Fruit fly (Drosophila melanogaster) whole organism, adult: ENCODE measurements around the gene Nrx-1.

Source experiments
- CG11617 ChIP-seq: fragments of 200-800 bp; sonication (Bioruptor generic); optimal IDR thresholded peaks from 2 replicates; lab custom pipeline; 2017; ENCODE audit warnings: mild to moderate bottlenecking, missing biosample characterization, missing genetic modification reagents, missing genetic modification characterization
- CG12768 ChIP-seq: fragments of 200-800 bp; sonication (Bioruptor generic); optimal IDR thresholded peaks from 2 replicates; lab custom pipeline; 2017; ENCODE audit warnings: missing biosample characterization, missing genetic modification characterization, mild to moderate bottlenecking, moderate library complexity, missing genetic modification reagents
- CG14711 ChIP-seq: fragments of 200-800 bp; sonication (Bioruptor generic); optimal IDR thresholded peaks from 2 replicates; lab custom pipeline; 2018; ENCODE audit warnings: missing biosample characterization, mild to moderate bottlenecking, missing genetic modification characterization, moderate library complexity
- CG33017 ChIP-seq: fragments of 200-800 bp; sonication (Bioruptor generic); optimal IDR thresholded peaks from 2 replicates; lab custom pipeline; 2018; ENCODE audit warnings: missing biosample characterization, mild to moderate bottlenecking, missing genetic modification characterization, moderate library complexity
- CG5204 ChIP-seq: fragments of 200-800 bp; sonication (Bioruptor generic); optimal IDR thresholded peaks from 2 replicates; lab custom pipeline; 2016; ENCODE audit warnings: missing biosample characterization, missing genetic modification characterization
- CG7045 ChIP-seq: fragments of 200-800 bp; sonication (Bioruptor generic); optimal IDR thresholded peaks from 2 replicates; lab custom pipeline; 2017; ENCODE audit warnings: missing biosample characterization, mild to moderate bottlenecking, missing genetic modification characterization
- CG7101 ChIP-seq: fragments of 200-800 bp; sonication (Bioruptor generic); optimal IDR thresholded peaks from 2 replicates; lab custom pipeline; 2018; ENCODE audit warnings: missing biosample characterization, mild to moderate bottlenecking, missing genetic modification characterization, moderate library complexity
- Clk ChIP-seq: fragments of 200-800 bp; sonication (Bioruptor generic); optimal IDR thresholded peaks from 2 replicates; lab custom pipeline; 2017; ENCODE audit warnings: missing biosample characterization, missing genetic modification characterization
- Hr96 ChIP-seq: fragments of 200-800 bp; sonication (Bioruptor generic); optimal IDR thresholded peaks from 2 replicates; lab custom pipeline; 2016; ENCODE audit warnings: missing biosample characterization, missing genetic modification characterization
- ovo ChIP-seq: fragments of 200-800 bp; sonication (Bioruptor generic); optimal IDR thresholded peaks from 2 replicates; lab custom pipeline; 2016; ENCODE audit warnings: missing biosample characterization, missing genetic modification characterization

dm6 chr3R:22533973-22534931 is 65.9 kb downstream of the Nrx-1 start:
- TF ChIP-seq CG11617 (GFP tag; lab: Kevin White, UChicago) (no peak), CG12768 (GFP tag; lab: Kevin White, UChicago) (no peak), CG33017 (no peak), CG5204 (no peak), CG14711 (no peak), Clk (GFP tag; lab: Kevin White, UChicago) (no peak), Hr96 (GFP tag; lab: Kevin White, UChicago) (no peak), CG7045 (no peak), CG7101 (tag; lab: Kevin White, UChicago) (no peak), ovo (GFP tag; lab: Kevin White, UChicago) (no peak)
